Worm (Caenorhabditis elegans): ENCODE data around the gene R05A10.1.

Gene R05A10.1

DNA sequence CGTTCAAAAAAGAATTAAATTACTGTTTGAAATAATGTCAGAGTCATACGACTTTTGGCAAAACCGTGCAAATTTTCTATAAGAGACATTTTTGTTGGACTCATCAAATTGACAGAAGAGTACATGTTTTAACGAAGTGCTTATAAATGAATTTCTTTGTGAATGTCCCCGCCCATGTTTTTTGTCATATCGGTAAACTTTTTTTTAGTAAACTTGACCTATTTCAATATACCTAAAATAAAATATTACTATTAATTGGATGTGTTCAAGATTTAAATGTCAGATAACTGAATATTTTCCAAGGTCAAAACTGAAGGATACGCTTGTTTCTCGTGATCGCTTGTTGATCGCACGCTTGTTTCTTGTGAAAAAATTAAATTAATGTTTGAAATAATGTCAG, 24.1 kb upstream of the R05A10.1 start, which contains the start of gene R05A10.8:
TSS of gene R05A10.8 (minus strand) at position 101 of the 400 bp plus-strand sequence.
- TF ChIP-seq tbx-7 (tag; optimal IDR thresholded peaks at IDR 0.05) (no peak), C38D4.7 (GFP tag; optimal IDR thresholded peaks at IDR 0.05) (no peak), dve-1 (tag; optimal IDR thresholded peaks at IDR 0.05) (no peak), ama-1 (optimal IDR thresholded peaks at IDR 0.05) (no peak), F13H6.1 (tag; optimal IDR thresholded peaks at IDR 0.05) (no peak), gmeb-2 (tag; optimal IDR thresholded peaks at IDR 0.05) (no peak), lin-11 (tag; optimal IDR thresholded peaks at IDR 0.05) (no peak), dmd-4 (tag; optimal IDR thresholded peaks at IDR 0.05; ENCODE audit: borderline replicate concordance) (no peak), ceh-6 (GFP tag; optimal IDR thresholded peaks at IDR 0.05) (no peak), tbx-2 (tag; optimal IDR thresholded peaks at IDR 0.05) (no peak), sox-4 (tag; optimal IDR thresholded peaks at IDR 0.05) (no peak), rnt-1 (tag; optimal IDR thresholded peaks at IDR 0.05) (no peak), nfya-1 (tag; optimal IDR thresholded peaks at IDR 0.05) (no peak), Y22D7AL.16 (tag; optimal IDR thresholded peaks at IDR 0.05) (no peak)

DNA sequence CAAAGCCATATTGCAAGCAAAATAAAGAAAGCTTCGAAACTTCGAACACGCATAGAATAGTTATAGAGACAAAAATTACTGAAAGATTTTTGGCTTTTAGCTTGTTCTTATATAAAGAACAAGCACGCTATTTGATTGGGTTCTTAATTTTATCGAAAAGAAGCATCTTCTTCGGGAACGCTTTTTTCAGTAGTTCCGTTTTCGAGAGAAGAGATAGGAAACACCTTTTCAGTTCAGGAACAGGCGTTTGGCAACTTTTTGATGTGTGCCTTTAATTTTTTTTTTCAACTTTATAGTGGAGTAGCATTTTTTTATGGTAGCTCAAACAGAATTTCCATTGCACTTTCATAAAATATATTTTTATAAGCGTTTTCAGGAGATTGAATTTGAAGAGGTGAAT, 19.4 kb upstream of the R05A10.1 start, which contains the start of gene R05A10.7:
TSS of gene R05A10.7 (minus strand) at position 101 of the 400 bp plus-strand sequence.
- TF ChIP-seq K02D7.2 (tag; optimal IDR thresholded peaks at IDR 0.05) (no peak), sdc-2 (tag; optimal IDR thresholded peaks at IDR 0.05) (no peak), hlh-8 (tag; optimal IDR thresholded peaks at IDR 0.05) (no peak), lim-6 (tag; optimal IDR thresholded peaks at IDR 0.05) (no peak), nhr-11 (tag; optimal IDR thresholded peaks at IDR 0.05) (no peak), ceh-6 (GFP tag; optimal IDR thresholded peaks at IDR 0.05) (no peak), lin-11 (tag; optimal IDR thresholded peaks at IDR 0.05) (no peak), che-1 (tag; optimal IDR thresholded peaks at IDR 0.05) (no peak), Y22D7AL.16 (tag; optimal IDR thresholded peaks at IDR 0.05) (no peak), ref-2 (tag; optimal IDR thresholded peaks at IDR 0.05) (no peak), tbx-7 (tag; optimal IDR thresholded peaks at IDR 0.05) (no peak), pha-2 (tag; optimal IDR thresholded peaks at IDR 0.05) (no peak)

DNA sequence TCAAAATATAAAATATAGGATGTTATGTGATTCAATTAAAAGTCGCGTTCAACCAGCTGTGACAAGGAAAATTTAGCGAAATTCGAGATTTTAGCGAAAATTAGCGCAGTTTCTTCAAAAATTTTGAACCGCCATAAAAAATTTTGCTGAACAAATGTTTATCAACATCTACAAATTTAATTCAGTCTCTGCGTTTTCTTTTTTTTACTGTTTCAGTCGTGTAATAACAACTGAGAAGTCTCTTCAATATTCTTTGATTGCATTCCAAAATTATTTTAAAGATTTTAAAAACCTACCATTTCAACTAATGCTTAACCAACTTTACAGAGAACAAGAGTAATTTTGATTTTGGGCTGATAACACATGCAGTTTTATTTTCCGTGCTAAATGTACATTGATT, 18.1 kb upstream of the R05A10.1 start:
- TF ChIP-seq dmd-4 (tag; optimal IDR thresholded peaks at IDR 0.05; ENCODE audit: borderline replicate concordance) (no peak), ceh-48 (tag; optimal IDR thresholded peaks at IDR 0.05) (no peak)

DNA sequence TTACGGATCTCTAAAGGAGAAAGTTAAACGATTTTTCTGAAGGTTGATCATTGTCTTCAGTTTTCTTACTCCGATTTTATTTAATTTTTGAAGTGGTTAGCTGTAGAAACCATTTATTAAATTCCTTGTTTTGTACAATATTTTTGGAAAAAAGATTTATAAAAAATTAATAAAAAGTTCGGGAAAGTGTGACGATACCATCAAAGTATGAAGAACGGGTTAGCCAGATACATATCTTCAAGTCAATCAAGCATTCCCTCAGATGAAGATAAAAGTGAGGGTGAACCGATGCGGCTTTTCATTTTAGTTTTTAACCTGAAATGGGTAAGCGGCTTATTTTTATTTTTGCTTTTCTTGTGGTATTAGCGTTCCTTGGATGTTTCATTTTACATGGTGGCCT, 16.7 kb upstream of the R05A10.1 start, which contains the start of gene R05A10.6:
TSS of gene R05A10.6 (plus strand) at position 301 of the 400 bp plus-strand sequence.
- TF ChIP-seq che-1 (tag; optimal IDR thresholded peaks at IDR 0.05), result no peak
- no peak for TF ChIP-seq ceh-45 (GFP tag; IDR thresholded peaks at IDR 0.05)
- TF ChIP-seq tbx-7 (tag; optimal IDR thresholded peaks at IDR 0.05), result no peak
- TF ChIP-seq hlh-8 (tag; optimal IDR thresholded peaks at IDR 0.05), result no peak
- no peak for TF ChIP-seq ceh-14 (tag; optimal IDR thresholded peaks at IDR 0.05)
- TF ChIP-seq C38D4.7 (GFP tag; optimal IDR thresholded peaks at IDR 0.05), result no peak
- no peak for TF ChIP-seq ceh-18 (tag; optimal IDR thresholded peaks at IDR 0.05)
- no peak for TF ChIP-seq pag-3 (tag; optimal IDR thresholded peaks at IDR 0.05; ENCODE audit: borderline replicate concordance)
- TF ChIP-seq ceh-30 (tag; optimal IDR thresholded peaks at IDR 0.05), result no peak
- TF ChIP-seq mec-3 (tag; optimal IDR thresholded peaks at IDR 0.05; ENCODE audit: borderline replicate concordance), result no peak
- TF ChIP-seq syd-9 (tag; optimal IDR thresholded peaks at IDR 0.05), result no peak
- no peak for TF ChIP-seq pat-9 (tag; optimal IDR thresholded peaks at IDR 0.05)
- no peak for TF ChIP-seq odd-2 (tag; optimal IDR thresholded peaks at IDR 0.05)

DNA sequence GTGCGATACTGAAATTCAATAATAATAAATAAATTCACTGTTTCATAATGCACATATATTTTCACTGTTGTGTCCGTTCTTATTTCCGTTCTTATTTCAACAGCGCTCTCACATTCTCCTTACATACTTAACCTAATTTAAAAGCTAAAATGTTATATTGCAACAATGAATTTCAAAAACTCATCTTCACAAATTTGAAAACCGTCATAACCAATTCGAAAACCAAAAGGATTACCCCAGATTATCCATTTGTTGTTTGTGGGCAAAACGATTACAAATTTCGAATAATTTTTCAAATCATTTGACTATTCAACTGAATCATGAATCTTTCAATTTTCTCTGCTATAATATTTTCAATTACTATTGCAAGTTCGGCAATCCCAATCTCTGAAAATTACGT, 10.0 kb upstream of the R05A10.1 start, which contains the start of gene R05A10.4:
TSS of gene R05A10.4 (plus strand) at position 301 of the 400 bp plus-strand sequence.
- no peak for TF ChIP-seq unc-86 (tag; optimal IDR thresholded peaks at IDR 0.05)

DNA sequence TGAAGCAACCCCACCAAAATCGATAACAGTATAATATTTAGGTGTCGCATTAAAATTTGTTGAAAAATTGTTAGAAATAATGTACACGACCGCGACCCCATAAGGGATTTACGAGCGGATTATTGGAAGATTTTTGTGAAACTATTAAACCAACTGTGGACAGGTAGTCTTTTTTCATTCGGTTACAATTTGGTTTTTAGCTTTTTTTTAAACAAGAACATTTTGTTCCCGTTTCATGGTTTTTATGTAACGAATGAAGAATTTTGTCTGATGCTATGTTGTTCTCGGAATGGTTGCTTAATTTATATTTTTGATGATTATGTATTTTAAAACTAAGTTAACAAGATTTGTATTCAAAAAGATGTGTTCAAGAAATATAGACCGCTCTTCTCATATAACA, 5.8 kb upstream of the R05A10.1 start, which contains the start of gene R05A10.3:
TSS of gene R05A10.3 (minus strand) at position 101 of the 400 bp plus-strand sequence.
- TF ChIP-seq mec-3 (tag; optimal IDR thresholded peaks at IDR 0.05; ENCODE audit: borderline replicate concordance) (no peak), zip-5 (tag; optimal IDR thresholded peaks at IDR 0.05) (no peak), nfya-1 (tag; optimal IDR thresholded peaks at IDR 0.05) (no peak), ceh-2 (tag; optimal IDR thresholded peaks at IDR 0.05) (no peak), pha-4 (tag; optimal IDR thresholded peaks at IDR 0.05) (no peak)
